Fruit fly (Drosophila melanogaster): ENCODE results near the gene CG11504.

CG11504 gene

DNA sequence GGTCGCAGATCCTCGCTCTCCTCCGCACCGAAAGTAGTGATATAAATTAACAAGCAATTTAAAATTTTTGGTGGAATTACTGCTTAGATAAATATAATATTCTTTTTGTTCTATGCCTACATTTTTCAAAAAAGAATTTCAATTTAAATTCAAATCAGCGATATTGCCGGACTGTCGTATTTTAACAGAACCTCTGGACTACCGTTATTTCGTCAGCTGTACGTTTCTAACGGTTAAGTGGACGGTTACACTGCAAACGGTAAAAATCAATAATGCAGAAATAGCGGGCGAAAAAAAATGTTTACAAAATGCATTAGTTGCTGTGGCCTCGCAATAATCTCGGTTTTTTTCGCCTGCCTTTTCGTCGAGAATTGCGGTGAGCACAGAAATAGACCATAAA, 2.6 kb downstream of the CG11504 start, which contains the start of gene Tace (continued):
- no peak for TF ChIP-seq sqz (GFP tag; optimal IDR thresholded peaks at IDR 0.05)
- peak; percentile 44 for TF ChIP-seq pzg (GFP tag; optimal IDR thresholded peaks at IDR 0.05)
- peak; percentile 68 for TF ChIP-seq E2f2 (GFP tag; IDR thresholded peaks at IDR 0.05)
- TF ChIP-seq nerfin-1 (tag; optimal IDR thresholded peaks at IDR 0.05), result peak; percentile 30
- TF ChIP-seq Elba2 (GFP tag; optimal IDR thresholded peaks at IDR 0.05), result peak; percentile 85
- TF ChIP-seq CG14050 (GFP tag; IDR thresholded peaks at IDR 0.05), result no peak
- no peak for TF ChIP-seq Side (GFP tag; optimal IDR thresholded peaks at IDR 0.05)
- TF ChIP-seq CG17328 (GFP tag; IDR thresholded peaks at IDR 0.05), result no peak
- no peak for TF ChIP-seq kni (GFP tag; optimal IDR thresholded peaks at IDR 0.05)
- TF ChIP-seq BtbVII (GFP tag; optimal IDR thresholded peaks at IDR 0.05), result no peak
- no peak for TF ChIP-seq ssp (GFP tag; IDR thresholded peaks at IDR 0.05)

DNA sequence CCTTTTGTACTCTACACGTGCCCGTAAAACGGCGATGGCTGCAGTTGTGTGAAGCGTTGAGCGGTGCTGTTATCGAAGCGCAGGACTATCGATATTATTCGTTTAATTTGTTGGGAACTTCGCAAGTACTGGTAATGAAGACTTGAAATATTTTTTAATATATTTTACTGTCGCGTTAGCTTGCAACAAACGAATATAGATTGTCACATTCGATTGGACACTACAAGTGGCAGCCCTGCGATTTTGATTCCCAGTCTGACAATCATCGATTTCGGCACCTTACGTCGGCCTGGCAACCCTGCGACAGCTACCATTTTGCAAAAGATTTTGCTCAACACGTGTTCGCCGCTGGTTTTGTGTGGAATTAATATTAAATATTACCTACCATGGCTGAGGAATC, 6.9 kb downstream of the CG11504 start, which contains the start of the genes Nlp and Nph:
TSS of gene Nlp (plus strand) at position 138 of the 400 bp plus-strand sequence.
TSS of gene Nph (minus strand) at position 214 of the 400 bp plus-strand sequence.
- 0 out of 3 replicates have a peak, but pooled peaks have one; percentile 36 for TF ChIP-seq Dbx (GFP tag; IDR thresholded peaks at IDR 0.05)
- TF ChIP-seq ems (GFP tag; optimal IDR thresholded peaks at IDR 0.05), result peak; percentile 3
- TF ChIP-seq CG15514 (GFP tag; optimal IDR thresholded peaks at IDR 0.05), result peak; percentile 85
- TF ChIP-seq CG4707 (GFP tag; optimal IDR thresholded peaks at IDR 0.05), result no peak
- no peak for TF ChIP-seq CG16863 (GFP tag; optimal IDR thresholded peaks at IDR 0.05)
- TF ChIP-seq dysf (GFP tag; IDR thresholded peaks at IDR 0.05), result peak; percentile 22; the same call in 1 of the 3 replicates
- peak; percentile 36 for TF ChIP-seq Hsf (GFP tag; optimal IDR thresholded peaks at IDR 0.05)
- TF ChIP-seq corto (GFP tag; optimal IDR thresholded peaks at IDR 0.05), result no peak
- TF ChIP-seq CoRest (tag; optimal IDR thresholded peaks at IDR 0.05), result peak; percentile 15
- peak; percentile 90 for TF ChIP-seq Scr (GFP tag; IDR thresholded peaks at IDR 0.05; ENCODE audit: partially characterized antibody)
- peak; percentile 89 for TF ChIP-seq dm (GFP tag; optimal IDR thresholded peaks at IDR 0.05)
- TF ChIP-seq ftz-f1 (GFP tag; optimal IDR thresholded peaks at IDR 0.05), result no peak
- TF ChIP-seq E2f1 (GFP tag; IDR thresholded peaks at IDR 0.05), result no peak
- TF ChIP-seq Xbp1 (GFP tag; optimal IDR thresholded peaks at IDR 0.05), result peak; percentile 35
- no peak for TF ChIP-seq Doc2 (GFP tag; IDR thresholded peaks at IDR 0.05)
- peak; percentile 84 for TF ChIP-seq Sin3A (optimal IDR thresholded peaks at IDR 0.05)
- TF ChIP-seq Myb (GFP tag; optimal IDR thresholded peaks at IDR 0.05), result peak; percentile 26
- TF ChIP-seq Ets97D (GFP tag; optimal IDR thresholded peaks at IDR 0.05), result peak; percentile 71
- no peak for TF ChIP-seq Poxn (GFP tag; IDR thresholded peaks at IDR 0.05)
- TF ChIP-seq Gsc (GFP tag; IDR thresholded peaks at IDR 0.05), result no peak
- peak; percentile 16 for TF ChIP-seq bab2 (GFP tag; optimal IDR thresholded peaks at IDR 0.05)
- no peak for TF ChIP-seq eve (GFP tag; optimal IDR thresholded peaks at IDR 0.05)
- TF ChIP-seq CG2116 (GFP tag; optimal IDR thresholded peaks at IDR 0.05), result peak; percentile 93
- peak; percentile 43; the same call in 1 of the 2 replicates for TF ChIP-seq CG32532 (GFP tag; IDR thresholded peaks at IDR 0.05)
- TF ChIP-seq CG9437 (GFP tag; optimal IDR thresholded peaks at IDR 0.05), result no peak
- TF ChIP-seq bowl (GFP tag; IDR thresholded peaks at IDR 0.05), result no peak
- TF ChIP-seq phol (tag; optimal IDR thresholded peaks at IDR 0.05), result peak; percentile 92
- TF ChIP-seq CG33213 (GFP tag; optimal IDR thresholded peaks at IDR 0.05), result peak; percentile 19
- TF ChIP-seq CG2202 (tag; optimal IDR thresholded peaks at IDR 0.05), result no peak
- TF ChIP-seq Aef1 (GFP tag; IDR thresholded peaks at IDR 0.05), result no peak
- peak; percentile 32 for TF ChIP-seq CG18262 (tag; optimal IDR thresholded peaks at IDR 0.05)
- TF ChIP-seq Dip3 (GFP tag; optimal IDR thresholded peaks at IDR 0.05), result peak; percentile 15
- peak; percentile 92 for TF ChIP-seq CG34224 (GFP tag; IDR thresholded peaks at IDR 0.05; ENCODE audit: partially characterized antibody)
- no peak for TF ChIP-seq run (tag; optimal IDR thresholded peaks at IDR 0.05)
- no peak for TF ChIP-seq CG8359 (GFP tag; optimal IDR thresholded peaks at IDR 0.05; ENCODE audit: borderline replicate concordance)
- TF ChIP-seq CG9609 (GFP tag; optimal IDR thresholded peaks at IDR 0.05), result no peak
- TF ChIP-seq ase (GFP tag; IDR thresholded peaks at IDR 0.05), result no peak
- TF ChIP-seq Adf1 (GFP tag; IDR thresholded peaks at IDR 0.05), result 0 out of 2 replicates have a peak, but pooled peaks have one; percentile 7
- no peak for TF ChIP-seq CG2199 (GFP tag; IDR thresholded peaks at IDR 0.05)
- TF ChIP-seq tio (GFP tag; optimal IDR thresholded peaks at IDR 0.05), result no peak
- TF ChIP-seq CG4854 (GFP tag; optimal IDR thresholded peaks at IDR 0.05), result no peak
